Worm (Caenorhabditis elegans): ENCODE measurements around the gene F49H6.17.

The F49H6.17 gene

ce11 chrV:17014050-17014449 lies 5.7 kb upstream of the F49H6.17 start, which contains the start of gene clc-13:
Gene clc-13, plus strand, starts transcription at chrV:17014408.
- no peak for TF ChIP-seq unc-62 (GFP tag; optimal IDR thresholded peaks at IDR 0.05)

- TF ChIP-seq unc-62 (GFP tag; optimal IDR thresholded peaks at IDR 0.05) = no peak
These were observed 3.0 kb upstream of the F49H6.17 start, which contains the start of gene srh-97 for ce11 chrV:17016787-17017186. Gene srh-97, plus strand, starts transcription at chrV:17017087.

- no peak for TF ChIP-seq unc-62 (GFP tag; optimal IDR thresholded peaks at IDR 0.05)
These were observed 1.6 kb downstream of the F49H6.17 start, which contains the start of gene F49H6.12 for ce11 chrV:17021361-17021760. Gene F49H6.12, minus strand, starts transcription at chrV:17021461.

- TF ChIP-seq unc-62 (GFP tag; optimal IDR thresholded peaks at IDR 0.05) = no peak
These were observed 3.0 kb downstream of the F49H6.17 start, which contains the start of the genes F49H6.8 and F49H6.5 for ce11 chrV:17022613-17023322. Gene F49H6.8, minus strand, starts transcription at chrV:17022663. Gene F49H6.5, plus strand, starts transcription at chrV:17023241.

- no peak for TF ChIP-seq unc-62 (GFP tag; optimal IDR thresholded peaks at IDR 0.05)
These were observed 6.5 kb downstream of the F49H6.17 start, which contains the start of gene F49H6.15 for ce11 chrV:17026289-17026688. Gene F49H6.15, minus strand, starts transcription at chrV:17026389.

ce11 chrV:17030430-17030829 lies 10.6 kb downstream of the F49H6.17 start:
- TF ChIP-seq unc-62 (GFP tag; optimal IDR thresholded peaks at IDR 0.05) = no peak

- no peak for TF ChIP-seq unc-62 (GFP tag; optimal IDR thresholded peaks at IDR 0.05)
These were observed 16.1 kb downstream of the F49H6.17 start, which contains the start of gene srz-94 for ce11 chrV:17035850-17036249. Gene srz-94, minus strand, starts transcription at chrV:17035950.

- no peak for TF ChIP-seq unc-62 (GFP tag; optimal IDR thresholded peaks at IDR 0.05)
These were observed 22.5 kb downstream of the F49H6.17 start, which contains the start of gene hpo-33 for ce11 chrV:17042263-17042662. Gene hpo-33, plus strand, starts transcription at chrV:17042563.

- no peak for TF ChIP-seq unc-62 (GFP tag; optimal IDR thresholded peaks at IDR 0.05)
These were observed 24.7 kb downstream of the F49H6.17 start, which contains the start of gene F28B1.2 for ce11 chrV:17044500-17044899. Gene F28B1.2, plus strand, starts transcription at chrV:17044800.

ce11 chrV:17059987-17060386 lies 40.2 kb downstream of the F49H6.17 start, which contains the start of gene sri-66:
Gene sri-66, plus strand, starts transcription at chrV:17060287.
- TF ChIP-seq unc-62 (GFP tag; optimal IDR thresholded peaks at IDR 0.05) = no peak

ce11 chrV:17061585-17061984 lies 41.8 kb downstream of the F49H6.17 start, which contains the start of gene F28B1.9:
Gene F28B1.9, plus strand, starts transcription at chrV:17061885.
- no peak for TF ChIP-seq unc-62 (GFP tag; optimal IDR thresholded peaks at IDR 0.05)

- TF ChIP-seq unc-62 (GFP tag; optimal IDR thresholded peaks at IDR 0.05) = no peak
These were observed 44.9 kb downstream of the F49H6.17 start, which contains the start of gene srh-255 for ce11 chrV:17064676-17065075. Gene srh-255, plus strand, starts transcription at chrV:17064976.

ce11 chrV:17066634-17067033 lies 46.8 kb downstream of the F49H6.17 start:
- TF ChIP-seq unc-62 (GFP tag; optimal IDR thresholded peaks at IDR 0.05) = no peak

- no peak for TF ChIP-seq unc-62 (GFP tag; optimal IDR thresholded peaks at IDR 0.05)
These were observed 49.0 kb downstream of the F49H6.17 start, which contains the start of gene T05E12.8 for ce11 chrV:17068839-17069238. Gene T05E12.8, plus strand, starts transcription at chrV:17069139.
